Fruit fly (Drosophila melanogaster) whole organism, wandering third instar larva: ENCODE results near the gene ATPsynE.

Experiments
- Abd-B ChIP-seq: fragments of >200 bp; optimal IDR thresholded peaks from 2 replicates; lab custom pipeline; 2017; ENCODE audit warnings: missing biosample characterization, missing genetic modification characterization
- CG32264 ChIP-seq: fragments of 200-800 bp; sonication (Bioruptor generic); optimal IDR thresholded peaks from 2 replicates; lab custom pipeline; 2016; ENCODE audit warnings: missing biosample characterization, missing genetic modification characterization
- CG9705 ChIP-seq: fragments of 200-800 bp; sonication (Bioruptor generic); optimal IDR thresholded peaks from 2 replicates; lab custom pipeline; 2018; ENCODE audit warnings: missing biosample characterization, mild to moderate bottlenecking, missing genetic modification characterization
- CrebA ChIP-seq: fragments of 200-800 bp; sonication (Bioruptor generic); optimal IDR thresholded peaks from 2 replicates; lab custom pipeline; 2016; ENCODE audit warnings: missing biosample characterization, mild to moderate bottlenecking, missing genetic modification characterization, borderline replicate concordance
- Dfd ChIP-seq: fragments of >200 bp; optimal IDR thresholded peaks from 2 replicates; lab custom pipeline; 2017; ENCODE audit warnings: missing biosample characterization, missing genetic modification characterization
- Dif ChIP-seq: fragments of 200-275, 200-300 bp; sonication (Bioruptor generic); optimal IDR thresholded peaks from 2 replicates; lab custom pipeline; 2018; ENCODE audit warnings: missing biosample characterization, missing genetic modification characterization; ENCODE audit not compliant: partially characterized antibody
- GATAd ChIP-seq: sonication (Bioruptor generic); optimal IDR thresholded peaks from 2 replicates; lab custom pipeline; 2016; ENCODE audit warnings: missing biosample characterization, missing genetic modification characterization
- HLH106 ChIP-seq: fragments of 200-800 bp; optimal IDR thresholded peaks from 3 replicates; lab custom pipeline; 2019; ENCODE audit warnings: missing biosample characterization, mild to moderate bottlenecking, missing genetic modification characterization, moderate library complexity
- Hnf4 ChIP-seq: fragments of 200-800 bp; sonication (Bioruptor generic); optimal IDR thresholded peaks from 2 replicates; lab custom pipeline; 2016; ENCODE audit warnings: missing biosample characterization, mild to moderate bottlenecking, missing genetic modification characterization
- Hr78 ChIP-seq: fragments of >200 bp; optimal IDR thresholded peaks from 2 replicates; lab custom pipeline; 2017; ENCODE audit warnings: missing biosample characterization, missing genetic modification characterization
- Hr83 ChIP-seq: fragments of 200-300 bp; sonication (Bioruptor generic); optimal IDR thresholded peaks from 2 replicates; lab custom pipeline; 2016; ENCODE audit warnings: missing biosample characterization, mild to moderate bottlenecking, missing genetic modification characterization, moderate library complexity; ENCODE audit not compliant: poor library complexity, severe bottlenecking
- Jra ChIP-seq: sonication (Bioruptor generic); optimal IDR thresholded peaks from 2 replicates; lab custom pipeline; 2016; ENCODE audit warnings: missing biosample characterization, missing genetic modification characterization
- Mio ChIP-seq: sonication (Bioruptor generic); optimal IDR thresholded peaks from 2 replicates; lab custom pipeline; 2016; ENCODE audit warnings: missing biosample characterization, missing genetic modification characterization
- Myc ChIP-seq: fragments of >200 bp; optimal IDR thresholded peaks from 2 replicates; lab custom pipeline; 2017
- N ChIP-seq: fragments of >200 bp; optimal IDR thresholded peaks from 2 replicates; lab custom pipeline; 2018; ENCODE audit warnings: missing biosample characterization, missing external identifiers, missing genetic modification characterization
- OdsH ChIP-seq: fragments of 200-800 bp; sonication (Bioruptor generic); optimal IDR thresholded peaks from 2 replicates; lab custom pipeline; 2016; ENCODE audit warnings: missing biosample characterization, mild to moderate bottlenecking, missing genetic modification characterization
- Rel ChIP-seq, 2 experiments: fragments of 200-800 bp; sonication (Bioruptor generic) in 1 of 2; optimal IDR thresholded peaks; 2 replicates in 1 of 2; 3 replicates in 1 of 2; lab custom pipeline; 2016 to 2019; ENCODE audit warnings: mild to moderate bottlenecking in 2 of 2, missing biosample characterization in 2 of 2, missing genetic modification characterization in 2 of 2, moderate library complexity in 1 of 2
- Sp1 ChIP-seq: fragments of 200-800 bp; sonication (Bioruptor generic); optimal IDR thresholded peaks from 3 replicates; lab custom pipeline; 2019; ENCODE audit warnings: missing biosample characterization, mild to moderate bottlenecking, missing genetic modification characterization, moderate library complexity
- Vsx2 ChIP-seq: fragments of 200-300, 225-300 bp; sonication (Bioruptor generic); optimal IDR thresholded peaks from 2 replicates; lab custom pipeline; 2018; ENCODE audit warnings: missing biosample characterization, missing genetic modification characterization; ENCODE audit not compliant: partially characterized antibody
- br ChIP-seq: fragments of 200-800 bp; sonication (Bioruptor generic); optimal IDR thresholded peaks from 2 replicates; lab custom pipeline; 2016; ENCODE audit warnings: missing biosample characterization, missing genetic modification characterization
- brk ChIP-seq: fragments of 200-800 bp; sonication (Bioruptor generic); optimal IDR thresholded peaks from 2 replicates; lab custom pipeline; 2016; ENCODE audit warnings: missing biosample characterization, mild to moderate bottlenecking, missing genetic modification characterization
- dl ChIP-seq, 2 experiments: fragments of 175-275, 200-275 bp in 1 of 2; fragments of 200-275 bp in 1 of 2; sonication (Bioruptor generic); optimal IDR thresholded peaks; lab custom pipeline; 2018; ENCODE audit warnings: mild to moderate bottlenecking in 2 of 2, missing biosample characterization in 2 of 2, missing genetic modification characterization in 2 of 2, moderate library complexity in 2 of 2; ENCODE audit not compliant: partially characterized antibody in 2 of 2, insufficient read depth in 1 of 2
- dmrt93B ChIP-seq: fragments of 200-800 bp; sonication (Bioruptor generic); optimal IDR thresholded peaks from 2 replicates; lab custom pipeline; 2018; ENCODE audit warnings: missing biosample characterization, mild to moderate bottlenecking, missing genetic modification characterization
- dsf ChIP-seq: sonication (Bioruptor generic); optimal IDR thresholded peaks from 2 replicates; lab custom pipeline; 2016; ENCODE audit warnings: missing biosample characterization, missing genetic modification characterization, borderline replicate concordance
- ey ChIP-seq: fragments of 200-800 bp; sonication (Bioruptor generic); optimal IDR thresholded peaks from 2 replicates; lab custom pipeline; 2016; ENCODE audit warnings: missing biosample characterization, missing genetic modification characterization
- foxo ChIP-seq, 2 experiments: fragments of 200-800 bp; sonication (Bioruptor generic); optimal IDR thresholded peaks; 2 replicates in 1 of 2; 3 replicates in 1 of 2; lab custom pipeline; 2016 to 2017; ENCODE audit warnings: missing biosample characterization in 2 of 2, missing genetic modification characterization in 2 of 2
- fru ChIP-seq: fragments of 200-800 bp; sonication (Bioruptor generic); optimal IDR thresholded peaks from 3 replicates; lab custom pipeline; 2016; ENCODE audit warnings: missing biosample characterization, mild to moderate bottlenecking, missing genetic modification characterization
- h ChIP-seq: fragments of 200-800 bp; sonication (Bioruptor generic); optimal IDR thresholded peaks from 3 replicates; lab custom pipeline; 2016; ENCODE audit warnings: missing biosample characterization, mild to moderate bottlenecking, missing genetic modification characterization
- jim ChIP-seq: fragments of 175-275, 200-325 bp; sonication (Bioruptor generic); optimal IDR thresholded peaks from 2 replicates; lab custom pipeline; 2016; ENCODE audit warnings: missing biosample characterization, mild to moderate bottlenecking, missing genetic modification characterization
- lola ChIP-seq: fragments of >200 bp; optimal IDR thresholded peaks from 2 replicates; lab custom pipeline; 2017; ENCODE audit warnings: missing biosample characterization, missing genetic modification characterization
- pan ChIP-seq: fragments of >200 bp; optimal IDR thresholded peaks from 2 replicates; lab custom pipeline; 2017
- psq ChIP-seq: fragments of 200-800 bp; sonication (Bioruptor generic); optimal IDR thresholded peaks from 3 replicates; lab custom pipeline; 2017; ENCODE audit warnings: missing biosample characterization, mild to moderate bottlenecking, missing genetic modification characterization, moderate library complexity
- rgr ChIP-seq: fragments of 200-800 bp; sonication (Bioruptor generic); optimal IDR thresholded peaks from 3 replicates; lab custom pipeline; 2016; ENCODE audit warnings: missing biosample characterization, mild to moderate bottlenecking, missing genetic modification characterization
- sage ChIP-seq: fragments of 200-800 bp; sonication (Bioruptor generic); optimal IDR thresholded peaks from 2 replicates; lab custom pipeline; 2016; ENCODE audit warnings: missing biosample characterization, mild to moderate bottlenecking, missing genetic modification characterization
- sv ChIP-seq: fragments of 200-800 bp; sonication (Bioruptor generic); optimal IDR thresholded peaks from 3 replicates; lab custom pipeline; 2016; ENCODE audit warnings: missing biosample characterization, missing genetic modification characterization
- tai ChIP-seq: sonication (Bioruptor generic); optimal IDR thresholded peaks from 2 replicates; lab custom pipeline; 2016; ENCODE audit warnings: missing biosample characterization, missing genetic modification characterization
- usp ChIP-seq: fragments of >200 bp; optimal IDR thresholded peaks from 2 replicates; lab custom pipeline; 2017; ENCODE audit warnings: missing biosample characterization, missing genetic modification characterization
- woc ChIP-seq: sonication (Bioruptor generic); optimal IDR thresholded peaks from 2 replicates; lab custom pipeline; 2016; ENCODE audit warnings: missing biosample characterization, mild to moderate bottlenecking, missing genetic modification characterization

ATPsynE gene

dm6 chr3R:14357405-14357804 lies 30.7 kb downstream of the ATPsynE start:
- TF ChIP-seq Hnf4 (peak; percentile 61), GATAd (GFP tag; lab: Kevin White, UChicago) (no peak), foxo (GFP tag; optimal IDR thresholded peaks at IDR 0.05; lab: Kevin White, UChicago) (peak in 1 of 2 experiments; percentile 68), CG32264 (GFP tag; lab: Kevin White, UChicago) (peak; percentile 40), HLH106 (peak; percentile 73), dl (GFP tag; optimal IDR thresholded peaks at IDR 0.05; lab: Kevin White, UChicago; ENCODE audit: insufficient read depth in 1 of 2, partially characterized antibody in 2 of 2) (no peak), N (GFP tag; lab: Kevin White, UChicago) (no peak), Vsx2 (GFP tag; lab: Kevin White, UChicago) (no peak), psq (GFP tag; lab: Kevin White, UChicago) (peak; percentile 33), fru (GFP tag; lab: Kevin White, UChicago) (peak; percentile 65), usp (GFP tag; lab: Kevin White, UChicago) (no peak), Mio (no peak), Sp1 (peak; percentile 49), pan (lab: Kevin White, UChicago) (no peak), brk (GFP tag; lab: Kevin White, UChicago) (peak; percentile 8), Dfd (GFP tag; lab: Kevin White, UChicago) (no peak), dmrt93B (GFP tag; lab: Kevin White, UChicago) (peak; percentile 19), Rel (GFP tag; optimal IDR thresholded peaks at IDR 0.05; lab: Kevin White, UChicago) (peak; percentile 14), Rel (tag; optimal IDR thresholded peaks at IDR 0.05; lab: Kevin White, UChicago) (peak; percentile 8), CrebA (no peak), rgr (GFP tag; lab: Kevin White, UChicago) (peak; percentile 73), sage (GFP tag; lab: Kevin White, UChicago) (no peak), woc (GFP tag; lab: Kevin White, UChicago) (peak; percentile 57), Abd-B (GFP tag; lab: Kevin White, UChicago) (no peak), dsf (GFP tag; lab: Kevin White, UChicago) (no peak), CG9705 (GFP tag; lab: Kevin White, UChicago) (peak; percentile 44), OdsH (GFP tag; lab: Kevin White, UChicago) (peak; percentile 54), lola (GFP tag; lab: Kevin White, UChicago) (no peak), Hr83 (GFP tag; lab: Kevin White, UChicago) (no peak), Hr78 (GFP tag; lab: Kevin White, UChicago) (no peak), tai (GFP tag; lab: Kevin White, UChicago) (peak; percentile 39), Myc (no peak), sv (no peak), h (GFP tag; lab: Kevin White, UChicago) (peak; percentile 78), Jra (GFP tag; lab: Kevin White, UChicago) (peak; percentile 20), ey (GFP tag; lab: Kevin White, UChicago) (peak; percentile 60), br (GFP tag; lab: Kevin White, UChicago) (peak; percentile 52), jim (GFP tag; lab: Kevin White, UChicago) (no peak)

dm6 chr3R:14361741-14362232 lies 35.0 kb downstream of the ATPsynE start, which contains the start of gene Dnaaf5:
TSS of gene Dnaaf5 (minus strand) at chr3R:14361786.
- TF ChIP-seq Dfd (GFP tag; lab: Kevin White, UChicago) (no peak), Myc (no peak), CG32264 (GFP tag; lab: Kevin White, UChicago) (peak; percentile 11), fru (GFP tag; lab: Kevin White, UChicago) (peak; percentile 47), dmrt93B (GFP tag; lab: Kevin White, UChicago) (no peak), Abd-B (GFP tag; lab: Kevin White, UChicago) (no peak), ey (GFP tag; lab: Kevin White, UChicago) (peak; percentile 34), GATAd (GFP tag; lab: Kevin White, UChicago) (no peak), brk (GFP tag; lab: Kevin White, UChicago) (no peak), CG9705 (GFP tag; lab: Kevin White, UChicago) (no peak), Hnf4 (peak; percentile 31), CrebA (peak; percentile 20), psq (GFP tag; lab: Kevin White, UChicago) (peak; percentile 52), pan (lab: Kevin White, UChicago) (no peak), HLH106 (peak; percentile 18), Jra (GFP tag; lab: Kevin White, UChicago) (peak; percentile 69), usp (GFP tag; lab: Kevin White, UChicago) (no peak), Sp1 (peak; percentile 5), tai (GFP tag; lab: Kevin White, UChicago) (no peak), h (GFP tag; lab: Kevin White, UChicago) (peak; percentile 78), N (GFP tag; lab: Kevin White, UChicago) (no peak), Mio (peak; percentile 24), OdsH (GFP tag; lab: Kevin White, UChicago) (peak; percentile 22), woc (GFP tag; lab: Kevin White, UChicago) (peak; percentile 28), Vsx2 (GFP tag; lab: Kevin White, UChicago) (peak; percentile 84), Rel (GFP tag; optimal IDR thresholded peaks at IDR 0.05; lab: Kevin White, UChicago) (peak; percentile 5), Rel (tag; optimal IDR thresholded peaks at IDR 0.05; lab: Kevin White, UChicago) (peak; percentile 76), Hr78 (GFP tag; lab: Kevin White, UChicago) (no peak), Hr83 (GFP tag; lab: Kevin White, UChicago) (peak; percentile 41), foxo (GFP tag; optimal IDR thresholded peaks at IDR 0.05; lab: Kevin White, UChicago) (peak; percentile 44 to 61), jim (GFP tag; lab: Kevin White, UChicago) (no peak), br (GFP tag; lab: Kevin White, UChicago) (peak; percentile 57), sage (GFP tag; lab: Kevin White, UChicago) (no peak), sv (no peak), dl (GFP tag; optimal IDR thresholded peaks at IDR 0.05; lab: Kevin White, UChicago; ENCODE audit: insufficient read depth in 1 of 2, partially characterized antibody in 2 of 2) (no peak), Dif (no peak), lola (GFP tag; lab: Kevin White, UChicago) (no peak), rgr (GFP tag; lab: Kevin White, UChicago) (peak; percentile 77), dsf (GFP tag; lab: Kevin White, UChicago) (no peak)
